Fruit fly (Drosophila melanogaster): ENCODE measurements around the gene lsn.

The lsn gene

DNA sequence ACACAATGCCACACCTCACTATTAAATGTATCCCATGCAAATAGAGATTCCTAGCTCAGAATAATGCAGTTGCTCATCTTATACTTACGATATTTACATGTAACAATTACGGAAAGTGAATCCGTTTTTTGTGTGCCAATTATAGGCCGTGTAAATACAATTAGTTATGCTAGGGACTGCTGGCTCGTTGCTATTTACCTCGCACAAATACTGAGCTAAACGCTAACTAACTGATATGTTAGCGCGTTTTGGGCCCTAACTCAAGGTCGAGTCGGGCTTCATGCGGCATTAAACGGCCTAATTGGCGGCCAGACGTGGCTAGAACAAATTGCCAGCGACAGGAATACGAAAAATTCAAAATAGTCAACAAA, 8.1 kb upstream of the lsn start (continued):
- no peak for TF ChIP-seq Dip2 (GFP tag; IDR thresholded peaks at IDR 0.05)
- no peak for TF ChIP-seq crp (GFP tag; optimal IDR thresholded peaks at IDR 0.05)
- TF ChIP-seq bab2 (GFP tag; optimal IDR thresholded peaks at IDR 0.05): peak; percentile 14
- no peak for TF ChIP-seq gro (GFP tag; optimal IDR thresholded peaks at IDR 0.05)
- TF ChIP-seq CG2120 (GFP tag; optimal IDR thresholded peaks at IDR 0.05): no peak

DNA sequence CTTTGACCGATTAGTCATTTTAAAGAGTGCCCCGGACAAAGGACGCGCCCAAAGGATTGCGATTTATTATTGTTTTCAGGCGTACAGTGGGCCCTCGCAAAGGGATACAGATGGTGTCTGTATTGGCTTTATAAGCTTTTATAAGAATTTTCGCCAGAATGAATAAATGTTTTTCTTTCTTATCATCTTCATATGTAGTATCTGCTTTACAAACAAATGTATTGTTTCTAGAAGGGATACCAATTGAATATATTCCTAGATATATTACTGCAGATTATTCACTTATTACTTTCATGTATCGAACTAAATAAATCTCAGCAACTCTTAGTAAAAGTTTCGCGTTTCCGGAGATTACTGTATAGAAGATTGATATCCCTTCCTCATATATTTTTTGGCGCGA, 7.5 kb upstream of the lsn start:
- TF ChIP-seq kah (GFP tag; optimal IDR thresholded peaks at IDR 0.05) (no peak), CG2875 (GFP tag; optimal IDR thresholded peaks at IDR 0.05) (no peak), row (GFP tag; IDR thresholded peaks at IDR 0.05) (0 out of 3 replicates have a peak, but pooled peaks have one; percentile 7), Dfd (GFP tag; optimal IDR thresholded peaks at IDR 0.05) (no peak), Lhr (GFP tag; optimal IDR thresholded peaks at IDR 0.05) (no peak), ranshi (GFP tag; IDR thresholded peaks at IDR 0.05) (0 out of 2 replicates have a peak, but pooled peaks have one; percentile 5), CG11696 (GFP tag; IDR thresholded peaks at IDR 0.05) (no peak), Oli (tag; optimal IDR thresholded peaks at IDR 0.05) (no peak), inv (GFP tag; IDR thresholded peaks at IDR 0.05; ENCODE audit: partially characterized antibody) (no peak), Taf1 (GFP tag; IDR thresholded peaks at IDR 0.05) (no peak), Scr (GFP tag; IDR thresholded peaks at IDR 0.05; ENCODE audit: partially characterized antibody) (no peak), grau (tag; optimal IDR thresholded peaks at IDR 0.05) (peak; percentile 79), dmrt11E (tag; optimal IDR thresholded peaks at IDR 0.05) (peak; percentile 24), CG6765 (GFP tag; optimal IDR thresholded peaks at IDR 0.05) (no peak), CG17912 (GFP tag; optimal IDR thresholded peaks at IDR 0.05) (no peak), CG15696 (tag; optimal IDR thresholded peaks at IDR 0.05) (peak; percentile 46), CG10979 (tag; optimal IDR thresholded peaks at IDR 0.05) (peak; percentile 10), Side (GFP tag; optimal IDR thresholded peaks at IDR 0.05) (no peak), gem (tag; optimal IDR thresholded peaks at IDR 0.05) (peak; percentile 1), lola (GFP tag; optimal IDR thresholded peaks at IDR 0.05) (peak in 1 of 3 experiments; percentile 7), fd96Cb (tag; optimal IDR thresholded peaks at IDR 0.05) (no peak), sens (GFP tag) (peak; percentile 70)

DNA sequence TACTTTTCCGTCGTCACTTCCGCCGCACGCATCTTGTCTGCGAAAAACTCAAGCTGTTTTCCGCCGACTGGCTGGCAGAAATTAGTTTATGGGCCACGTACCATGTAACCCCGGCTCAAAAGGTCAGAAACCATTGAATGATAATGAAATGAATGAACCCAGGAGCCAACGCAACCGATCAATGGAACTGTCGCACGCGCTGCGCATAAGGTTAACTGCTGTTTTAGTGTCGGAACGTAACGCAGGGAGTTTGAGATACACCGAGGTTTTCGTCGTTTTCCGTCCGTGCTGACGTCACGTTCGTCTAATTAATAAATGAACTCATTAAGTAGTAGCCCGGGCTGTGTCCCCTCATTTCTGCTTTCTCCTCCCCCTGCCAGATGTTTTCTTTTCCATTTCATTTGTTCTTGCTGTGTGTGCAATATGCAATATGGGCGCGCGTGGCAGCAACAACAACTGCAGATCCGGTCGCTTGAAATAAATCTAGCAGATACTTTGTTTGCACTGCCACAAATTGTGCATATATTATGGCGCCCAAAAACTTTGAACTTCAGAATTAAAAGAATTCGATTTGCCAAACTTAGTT, 6.6 kb upstream of the lsn start:
- no peak for TF ChIP-seq CG10321 (GFP tag; IDR thresholded peaks at IDR 0.05)
- TF ChIP-seq CG32767 (GFP tag; IDR thresholded peaks at IDR 0.05): no peak
- no peak for TF ChIP-seq CG31441 (GFP tag; IDR thresholded peaks at IDR 0.05)
- TF ChIP-seq zen (tag; optimal IDR thresholded peaks at IDR 0.05): peak; percentile 11
- peak in 1 of 2 experiments; percentile 0 for TF ChIP-seq tll (GFP tag; optimal IDR thresholded peaks at IDR 0.05)
- no peak for TF ChIP-seq onecut (GFP tag; IDR thresholded peaks at IDR 0.05)
- TF ChIP-seq Dll (GFP tag; IDR thresholded peaks at IDR 0.05; ENCODE audit: partially characterized antibody): 0 out of 4 replicates have a peak, but pooled peaks have one; percentile 16
- TF ChIP-seq ara (GFP tag; IDR thresholded peaks at IDR 0.05): no peak
- no peak for TF ChIP-seq crc (GFP tag; optimal IDR thresholded peaks at IDR 0.05)
- no peak for TF ChIP-seq CG11085 (GFP tag; IDR thresholded peaks at IDR 0.05)
- peak; percentile 8 for TF ChIP-seq CG15479 (GFP tag; optimal IDR thresholded peaks at IDR 0.05)
- TF ChIP-seq Hr78 (GFP tag; optimal IDR thresholded peaks at IDR 0.05): peak in 1 of 2 experiments; percentile 62
- peak; percentile 53 for TF ChIP-seq kni (GFP tag; optimal IDR thresholded peaks at IDR 0.05)
- TF ChIP-seq cg (GFP tag; optimal IDR thresholded peaks at IDR 0.05): no peak
- no peak for TF ChIP-seq CG12769 (tag; optimal IDR thresholded peaks at IDR 0.05)
- 0 out of 3 replicates have a peak, but pooled peaks have one; percentile 27 for TF ChIP-seq CG11456 (GFP tag; IDR thresholded peaks at IDR 0.05)
- TF ChIP-seq peb (GFP tag; IDR thresholded peaks at IDR 0.05): no peak
- no peak for TF ChIP-seq Six4 (GFP tag; optimal IDR thresholded peaks at IDR 0.05)
- TF ChIP-seq tx (GFP tag; optimal IDR thresholded peaks at IDR 0.05): no peak
- TF ChIP-seq CG31365 (tag; optimal IDR thresholded peaks at IDR 0.05): no peak
- peak; percentile 58 for TF ChIP-seq twi (tag; optimal IDR thresholded peaks at IDR 0.05)
